Worm (Caenorhabditis elegans) whole organism, L3 larva: Measurements from ENCODE around the gene Y41C4A.6.

Experiments used
- R02D3.7 ChIP-seq: fragments of 150-350 bp; optimal IDR thresholded peaks from 2 replicates; lab custom pipeline; 2014; ENCODE audit warnings: missing biosample characterization, missing genetic modification characterization
- elt-2 ChIP-seq: sonication (generic microtip); optimal IDR thresholded peaks from 2 replicates; lab custom pipeline; 2016; ENCODE audit warnings: missing genetic modification reagents, mild to moderate bottlenecking, missing genetic modification characterization, missing compliant biosample characterization
- hmg-11 ChIP-seq: sonication (generic microtip); optimal IDR thresholded peaks from 2 replicates; lab custom pipeline; 2016; ENCODE audit warnings: missing genetic modification characterization, missing compliant biosample characterization
- nfya-1 ChIP-seq: sonication (generic microtip); optimal IDR thresholded peaks from 2 replicates; lab custom pipeline; 2017; ENCODE audit warnings: missing genetic modification characterization, mild to moderate bottlenecking, missing compliant biosample characterization, antibody characterized with exemption, moderate library complexity; ENCODE audit not compliant: insufficient read depth
- nhr-76 ChIP-seq: fragments of 150-350 bp; sonication (generic microtip); optimal IDR thresholded peaks from 5 replicates; lab custom pipeline; 2014; ENCODE audit warnings: missing biosample characterization, missing genetic modification characterization
- pha-4 ChIP-seq: fragments of 150-350 bp; optimal IDR thresholded peaks from 2 replicates; lab custom pipeline; 2014; ENCODE audit warnings: missing biosample characterization, missing genetic modification reagents, missing genetic modification characterization

DNA sequence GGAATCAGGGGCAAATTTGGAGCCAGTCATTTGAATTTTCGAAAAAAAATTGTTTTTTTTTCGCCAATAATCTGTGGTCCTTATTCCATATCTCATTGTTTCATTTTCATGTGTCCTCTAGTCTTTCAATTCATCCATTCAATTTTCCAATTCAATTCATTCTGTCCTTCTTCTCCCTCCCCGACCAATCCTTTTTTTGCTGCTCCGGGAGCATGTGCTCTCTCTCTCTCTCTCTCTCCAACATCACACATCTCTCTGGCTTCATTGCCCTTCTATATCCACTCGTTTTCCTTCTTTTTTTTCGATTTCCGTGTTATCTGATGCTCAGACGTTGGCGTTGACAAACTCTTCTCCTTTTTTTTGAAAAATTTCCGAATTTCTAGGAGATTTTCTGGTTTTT, 33.0 kb upstream of the Y41C4A.6 start:
- TF ChIP-seq pha-4 (tag; lab: Kevin White, UChicago) (no peak), hmg-11 (tag; lab: Kevin White, UChicago) (no peak), elt-2 (tag; lab: Kevin White, UChicago) (no peak), nfya-1 (tag; lab: Kevin White, UChicago) (peak; percentile 48), nhr-76 (no peak), R02D3.7 (no peak)
